Worm (Caenorhabditis elegans) whole organism, L4 larva: ENCODE data around the gene R144.10.

Experiments used
- F10B5.3 ChIP-seq: sonication (generic microtip); optimal IDR thresholded peaks from 2 replicates; lab custom pipeline; 2016; ENCODE audit warnings: mild to moderate bottlenecking, missing genetic modification characterization, missing compliant biosample characterization
- F37D6.2 ChIP-seq: sonication (generic microtip); optimal IDR thresholded peaks from 2 replicates; lab custom pipeline; 2016; ENCODE audit warnings: mild to moderate bottlenecking, missing genetic modification characterization, missing compliant biosample characterization
- T20F7.1 ChIP-seq: fragments of 200-800 bp; sonication (Bioruptor generic); optimal IDR thresholded peaks from 2 replicates; lab custom pipeline; 2018; ENCODE audit warnings: mild to moderate bottlenecking, missing genetic modification characterization, missing compliant biosample characterization
- T26A8.4 ChIP-seq: fragments of 200-800 bp; sonication (Bioruptor generic); IDR thresholded peaks from 2 replicates; pipeline ENCODE4 v1.3.6; 2022; ENCODE audit warnings: missing genetic modification characterization, missing compliant biosample characterization
- Y105C5A.15 ChIP-seq: fragments of 200-800 bp; sonication (Bioruptor generic); IDR thresholded peaks from 2 replicates; pipeline ENCODE4 v1.3.6; 2022; ENCODE audit warnings: missing genetic modification characterization, missing compliant biosample characterization
- Y48G9A.11 ChIP-seq: fragments of 200-800 bp; sonication (Bioruptor generic); IDR thresholded peaks from 2 replicates; pipeline ENCODE4 v1.3.6; 2022; ENCODE audit warnings: missing genetic modification reagents, missing genetic modification characterization, missing compliant biosample characterization
- Y5F2A.4 ChIP-seq: fragments of 200-800 bp; sonication (Bioruptor generic); optimal IDR thresholded peaks from 2 replicates; lab custom pipeline; 2018; ENCODE audit warnings: mild to moderate bottlenecking, missing genetic modification characterization, missing compliant biosample characterization
- ZK546.5 ChIP-seq, 2 experiments: sonication (generic microtip); optimal IDR thresholded peaks; 2 replicates each; lab custom pipeline; 2017; ENCODE audit warnings: missing biosample characterization in 2 of 2, missing genetic modification characterization in 2 of 2
- aha-1 ChIP-seq: fragments of 150-350 bp; peaks from one replicate; lab custom pipeline; 2014; ENCODE audit warnings: missing biosample characterization, missing genetic modification characterization
- ama-1 ChIP-seq: fragments of 150-350 bp; optimal IDR thresholded peaks from 2 replicates; lab custom pipeline; 2014; ENCODE audit warnings: inconsistent platforms, mixed read lengths
- arid-1 ChIP-seq: fragments of 200-800 bp; sonication (Bioruptor generic); conservative IDR thresholded peaks from 2 replicates; pipeline ENCODE4 v1.3.6; 2022; ENCODE audit warnings: missing genetic modification reagents, missing genetic modification characterization, missing compliant biosample characterization
- ceh-20 ChIP-seq: fragments of 200-800 bp; sonication (Bioruptor generic); IDR thresholded peaks from 2 replicates; pipeline ENCODE4 v1.3.6; 2022; ENCODE audit warnings: missing genetic modification reagents, missing genetic modification characterization, missing compliant biosample characterization
- ceh-32 ChIP-seq: sonication (generic microtip); optimal IDR thresholded peaks from 2 replicates; lab custom pipeline; 2016; ENCODE audit warnings: mild to moderate bottlenecking, missing genetic modification characterization, missing compliant biosample characterization; ENCODE audit not compliant: poor library complexity
- ceh-44 ChIP-seq: fragments of 200-800 bp; sonication (Bioruptor generic); IDR thresholded peaks from 2 replicates; pipeline ENCODE4 v1.3.6; 2022; ENCODE audit warnings: missing genetic modification reagents, missing genetic modification characterization, missing compliant biosample characterization
- ceh-62 ChIP-seq: sonication (generic microtip); optimal IDR thresholded peaks from 2 replicates; lab custom pipeline; 2017; ENCODE audit warnings: missing biosample characterization, missing genetic modification characterization
- ceh-82 ChIP-seq: sonication (generic microtip); optimal IDR thresholded peaks from 2 replicates; lab custom pipeline; 2017; ENCODE audit warnings: missing biosample characterization, missing genetic modification characterization
- daf-19 ChIP-seq: fragments of 200-800 bp; sonication (Bioruptor generic); conservative IDR thresholded peaks from 2 replicates; pipeline ENCODE4 v1.3.6; 2022; ENCODE audit warnings: missing genetic modification characterization, missing compliant biosample characterization
- daf-8 ChIP-seq: fragments of 200-800 bp; sonication (Bioruptor generic); IDR thresholded peaks from 2 replicates; pipeline ENCODE4 v1.3.6; 2022; ENCODE audit warnings: missing genetic modification characterization, missing compliant biosample characterization
- dpl-1 ChIP-seq: fragments of 150-350 bp; optimal IDR thresholded peaks from 2 replicates; lab custom pipeline; 2014; ENCODE audit warnings: missing biosample characterization, missing genetic modification reagents, missing genetic modification characterization
- duxl-1 ChIP-seq: sonication (generic microtip); optimal IDR thresholded peaks from 2 replicates; lab custom pipeline; 2016; ENCODE audit warnings: mild to moderate bottlenecking, missing genetic modification characterization, moderate library complexity, missing compliant biosample characterization; ENCODE audit not compliant: poor library complexity
- dve-1 ChIP-seq: sonication (generic microtip); optimal IDR thresholded peaks from 2 replicates; lab custom pipeline; 2017; ENCODE audit warnings: antibody characterized with exemption, mild to moderate bottlenecking, missing genetic modification characterization, missing compliant biosample characterization; ENCODE audit not compliant: insufficient read depth
- gei-8 ChIP-seq: fragments of 200-800 bp; sonication (Bioruptor generic); optimal IDR thresholded peaks from 2 replicates; lab custom pipeline; 2018; ENCODE audit warnings: mild to moderate bottlenecking, missing genetic modification characterization, missing compliant biosample characterization
- hlh-11 ChIP-seq: fragments of 200-800 bp; sonication (Bioruptor generic); optimal IDR thresholded peaks from 2 replicates; lab custom pipeline; 2018; ENCODE audit warnings: mild to moderate bottlenecking, missing genetic modification characterization, missing compliant biosample characterization
- lim-7 ChIP-seq: fragments of 200-800 bp; sonication (Bioruptor generic); IDR thresholded peaks from 2 replicates; pipeline ENCODE4 v1.3.6; 2022; ENCODE audit warnings: missing genetic modification characterization, missing compliant biosample characterization
- lin-1 ChIP-seq: fragments of 200-800 bp; sonication (Bioruptor generic); IDR thresholded peaks from 2 replicates; pipeline ENCODE4 v1.3.6; 2022; ENCODE audit warnings: missing genetic modification reagents, missing genetic modification characterization, missing compliant biosample characterization
- lin-38 ChIP-seq: fragments of 200-800 bp; sonication (Bioruptor generic); IDR thresholded peaks from 2 replicates; pipeline ENCODE4 v1.3.6; 2022; ENCODE audit warnings: missing genetic modification reagents, missing genetic modification characterization, missing compliant biosample characterization
- lin-39 ChIP-seq: fragments of 150-350 bp; optimal IDR thresholded peaks from 2 replicates; lab custom pipeline; 2014; ENCODE audit warnings: missing biosample characterization, missing genetic modification reagents, missing genetic modification characterization
- lir-3 ChIP-seq: sonication (generic microtip); optimal IDR thresholded peaks from 2 replicates; lab custom pipeline; 2016; ENCODE audit warnings: mild to moderate bottlenecking, missing genetic modification characterization, missing compliant biosample characterization
- mdl-1 ChIP-seq, 2 experiments: fragments of 150-350 bp in 1 of 2; sonication (generic microtip) in 1 of 2; optimal IDR thresholded peaks; 2 replicates each; lab custom pipeline; 2014 to 2017; ENCODE audit warnings: missing biosample characterization in 2 of 2, missing genetic modification characterization in 2 of 2
- mes-2 ChIP-seq: sonication (generic microtip); optimal IDR thresholded peaks from 2 replicates; lab custom pipeline; 2016; ENCODE audit warnings: missing genotype, mild to moderate bottlenecking, missing genetic modification characterization, missing compliant biosample characterization; ENCODE audit not compliant: poor library complexity, severe bottlenecking
- mxl-2 ChIP-seq: fragments of 200-800 bp; sonication (Bioruptor generic); conservative IDR thresholded peaks from 2 replicates; pipeline ENCODE4 v1.3.6; 2022; ENCODE audit warnings: missing genetic modification reagents, missing genetic modification characterization, missing compliant biosample characterization
- mxl-3 ChIP-seq: fragments of 200-800 bp; sonication (Bioruptor generic); optimal IDR thresholded peaks from 2 replicates; lab custom pipeline; 2018; ENCODE audit warnings: mild to moderate bottlenecking, missing genetic modification characterization, missing compliant biosample characterization
- nhr-102 ChIP-seq: sonication (generic microtip); optimal IDR thresholded peaks from 2 replicates; lab custom pipeline; 2016; ENCODE audit warnings: mild to moderate bottlenecking, missing genetic modification characterization, moderate library complexity, missing compliant biosample characterization
- nhr-11 ChIP-seq: fragments of 150-350 bp; optimal IDR thresholded peaks from 2 replicates; lab custom pipeline; 2014; ENCODE audit warnings: missing biosample characterization, missing genetic modification characterization
- nhr-111 ChIP-seq: fragments of 200-800 bp; sonication (Bioruptor generic); optimal IDR thresholded peaks from 2 replicates; lab custom pipeline; 2018; ENCODE audit warnings: mild to moderate bottlenecking, missing genetic modification characterization, missing compliant biosample characterization
- nhr-237 ChIP-seq: sonication (generic microtip); optimal IDR thresholded peaks from 2 replicates; lab custom pipeline; 2017; ENCODE audit warnings: missing biosample characterization, missing genetic modification characterization
- nhr-25 ChIP-seq: sonication (generic microtip); optimal IDR thresholded peaks from 2 replicates; lab custom pipeline; 2017; ENCODE audit warnings: missing genetic modification characterization, mild to moderate bottlenecking, missing compliant biosample characterization, antibody characterized with exemption, moderate library complexity, borderline replicate concordance; ENCODE audit not compliant: insufficient read depth
- nhr-28 ChIP-seq: fragments of 150-350 bp; optimal IDR thresholded peaks from 2 replicates; lab custom pipeline; 2014; ENCODE audit warnings: missing biosample characterization, missing genetic modification characterization
- nhr-42 ChIP-seq: fragments of 200-800 bp; sonication (Bioruptor generic); IDR thresholded peaks from 2 replicates; pipeline ENCODE4 v1.3.6; 2022; ENCODE audit warnings: missing genetic modification characterization, missing compliant biosample characterization
- nhr-6 ChIP-seq: fragments of 150-350 bp; optimal IDR thresholded peaks from 2 replicates; lab custom pipeline; 2014; ENCODE audit warnings: missing biosample characterization, missing genetic modification characterization
- nhr-77 ChIP-seq: fragments of 150-350 bp; optimal IDR thresholded peaks from 2 replicates; lab custom pipeline; 2014; ENCODE audit warnings: missing biosample characterization, missing genetic modification characterization
- pqm-1 ChIP-seq: sonication (generic microtip); optimal IDR thresholded peaks from 2 replicates; lab custom pipeline; 2017; ENCODE audit warnings: missing biosample characterization, missing genetic modification characterization
- rbr-2 ChIP-seq: sonication (generic microtip); optimal IDR thresholded peaks from 2 replicates; lab custom pipeline; 2016; ENCODE audit warnings: missing genotype, missing genetic modification characterization, missing compliant biosample characterization
- set-16 ChIP-seq: fragments of 200-800 bp; sonication (Bioruptor generic); IDR thresholded peaks from 2 replicates; pipeline ENCODE4 v1.3.6; 2022; ENCODE audit warnings: missing genetic modification reagents, missing genetic modification characterization, missing compliant biosample characterization
- spr-3 ChIP-seq: fragments of 200-800 bp; sonication (Bioruptor generic); optimal IDR thresholded peaks from 2 replicates; lab custom pipeline; 2018; ENCODE audit warnings: mild to moderate bottlenecking, missing genetic modification characterization, missing compliant biosample characterization
- vab-7 ChIP-seq: fragments of 200-800 bp; sonication (Bioruptor generic); IDR thresholded peaks from 2 replicates; pipeline ENCODE4 v1.3.6; 2022; ENCODE audit warnings: missing genetic modification reagents, missing genetic modification characterization, missing compliant biosample characterization
- zfp-3 ChIP-seq: fragments of 200-800 bp; sonication (Bioruptor generic); conservative IDR thresholded peaks from 2 replicates; pipeline ENCODE4 v1.3.6; 2022; ENCODE audit warnings: missing genetic modification reagents, missing genetic modification characterization, missing compliant biosample characterization
- ztf-11 ChIP-seq: fragments of 150-350 bp; optimal IDR thresholded peaks from 2 replicates; lab custom pipeline; 2014; ENCODE audit warnings: missing biosample characterization, missing genetic modification characterization
- ztf-7 ChIP-seq: fragments of 150-350 bp; optimal IDR thresholded peaks from 2 replicates; lab custom pipeline; 2014; ENCODE audit warnings: missing biosample characterization, missing genetic modification characterization

R144.10 gene

DNA sequence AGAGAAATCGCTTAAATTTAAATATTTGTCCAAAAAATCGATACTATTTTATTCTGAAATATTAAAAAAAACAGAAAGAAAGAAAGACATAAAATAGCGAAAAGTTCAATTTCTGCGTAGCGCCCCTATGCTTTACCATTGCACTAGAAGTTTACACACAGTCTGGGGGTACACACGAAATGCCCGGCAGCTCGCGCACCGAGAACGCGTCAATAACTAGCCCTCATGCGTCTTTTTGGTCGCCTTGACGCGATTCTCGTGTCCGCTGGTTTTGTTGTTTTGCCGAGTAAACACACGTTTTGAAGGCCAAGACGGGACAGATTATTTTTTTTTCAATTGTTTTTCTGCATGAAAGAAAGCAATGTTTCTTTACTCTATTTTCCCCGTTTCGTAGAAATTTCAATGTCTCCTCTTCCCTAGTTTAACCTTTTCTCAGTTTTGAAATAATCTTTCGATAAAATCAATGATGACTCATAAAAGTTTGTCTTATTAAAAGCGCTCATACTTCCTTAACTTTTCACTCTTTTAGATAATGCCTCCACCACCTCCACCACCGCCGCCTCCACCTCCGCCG is 16.1 kb upstream of the R144.10 start, which contains the start of gene wip-1 (continued):
- TF ChIP-seq ztf-11 (tag; lab: Kevin White, UChicago) (peak; percentile 18), nhr-42 (peak; percentile 94), dve-1 (tag; lab: Kevin White, UChicago) (peak; percentile 100), F10B5.3 (tag; lab: Kevin White, UChicago) (peak; percentile 93), daf-19 (GFP tag; lab: Robert Waterston, UW) (peak; percentile 95), set-16 (GFP tag; lab: Robert Waterston, UW) (peak; percentile 60), ceh-32 (tag; lab: Kevin White, UChicago) (peak; percentile 69), ceh-20 (GFP tag; lab: Robert Waterston, UW) (peak; percentile 95), T26A8.4 (GFP tag; lab: Robert Waterston, UW) (peak; percentile 98), nhr-111 (peak; percentile 86), nhr-102 (tag; lab: Kevin White, UChicago) (peak; percentile 97), mxl-2 (GFP tag; lab: Robert Waterston, UW) (peak; percentile 62), lin-1 (GFP tag; lab: Robert Waterston, UW) (peak; percentile 96), ztf-7 (tag; lab: Kevin White, UChicago) (peak; percentile 93), lir-3 (tag; lab: Kevin White, UChicago) (peak; percentile 52), vab-7 (GFP tag; lab: Robert Waterston, UW) (peak; percentile 88), gei-8 (GFP tag; lab: Kevin White, UChicago) (peak; percentile 11), pqm-1 (tag; lab: Kevin White, UChicago) (peak; percentile 54), daf-8 (GFP tag; lab: Robert Waterston, UW) (no peak), lim-7 (peak; percentile 76), mdl-1 (tag; optimal IDR thresholded peaks at IDR 0.05; lab: Kevin White, UChicago) (peak; percentile 20 to 82), duxl-1 (peak; percentile 94), hlh-11 (tag; lab: Kevin White, UChicago) (peak; percentile 98), nhr-11 (tag; lab: Kevin White, UChicago) (peak; percentile 98), lin-38 (peak; percentile 95), lin-39 (tag; lab: Kevin White, UChicago) (peak; percentile 55), zfp-3 (peak; percentile 94), arid-1 (GFP tag; lab: Robert Waterston, UW) (peak; percentile 98), Y105C5A.15 (GFP tag; lab: Robert Waterston, UW) (peak; percentile 84; the same call in 1 of the 2 replicates), mes-2 (peak; percentile 96), nhr-237 (tag; lab: Kevin White, UChicago) (peak; percentile 60), aha-1 (tag; lab: Kevin White, UChicago) (peak; percentile 100), spr-3 (peak; percentile 89), nhr-28 (peak; percentile 98), ceh-44 (peak; percentile 46; the same call in 1 of the 2 replicates), Y48G9A.11 (peak; percentile 83), nhr-25 (tag; lab: Kevin White, UChicago) (peak; percentile 95), nhr-77 (tag; lab: Kevin White, UChicago) (peak; percentile 98), rbr-2 (tag; lab: Kevin White, UChicago) (peak; percentile 98), ceh-62 (tag; lab: Kevin White, UChicago) (no peak), ceh-82 (tag; lab: Kevin White, UChicago) (no peak), nhr-6 (tag; lab: Kevin White, UChicago) (peak; percentile 95), F37D6.2 (tag; lab: Kevin White, UChicago) (peak; percentile 95), ama-1 (lab: Kevin White, UChicago) (peak; percentile 36), ZK546.5 (tag; optimal IDR thresholded peaks at IDR 0.05; lab: Kevin White, UChicago) (peak in 1 of 2 experiments; percentile 53), T20F7.1 (GFP tag; lab: Kevin White, UChicago) (peak; percentile 95), dpl-1 (GFP tag; lab: Kevin White, UChicago) (peak; percentile 95), mxl-3 (peak; percentile 97), Y5F2A.4 (GFP tag; lab: Kevin White, UChicago) (peak; percentile 77)
